Worm (Caenorhabditis elegans): Measurements from ENCODE around the gene srw-56.

ce11 chrV:15912677-15913076 lies 40.0 kb downstream of the srw-56 start:
- no peak for TF ChIP-seq fkh-10 (GFP tag; optimal IDR thresholded peaks at IDR 0.05)
- no peak for TF ChIP-seq dmd-4 (tag; optimal IDR thresholded peaks at IDR 0.05; ENCODE audit: borderline replicate concordance)
- TF ChIP-seq ttx-3 (tag; optimal IDR thresholded peaks at IDR 0.05), result no peak
- no peak for TF ChIP-seq ama-1 (optimal IDR thresholded peaks at IDR 0.05)
- TF ChIP-seq nhr-11 (tag; optimal IDR thresholded peaks at IDR 0.05), result no peak
- no peak for TF ChIP-seq pros-1 (tag; optimal IDR thresholded peaks at IDR 0.05)
- no peak for TF ChIP-seq rnt-1 (tag; optimal IDR thresholded peaks at IDR 0.05)
- TF ChIP-seq ref-2 (tag; optimal IDR thresholded peaks at IDR 0.05), result no peak
- no peak for TF ChIP-seq ceh-30 (tag; optimal IDR thresholded peaks at IDR 0.05)
- no peak for TF ChIP-seq unc-86 (tag; optimal IDR thresholded peaks at IDR 0.05)
- no peak for TF ChIP-seq sox-4 (tag; optimal IDR thresholded peaks at IDR 0.05)
- TF ChIP-seq K09A11.1 (tag; optimal IDR thresholded peaks at IDR 0.05; ENCODE audit: insufficient read depth), result no peak

Data from whole organism, late embryonic.